Worm (Caenorhabditis elegans) whole organism, young adult: ENCODE data around the gene tax-6.

Source experiments
- C17E4.6 ChIP-seq: fragments of 200-800 bp; sonication (Bioruptor generic); IDR thresholded peaks from 2 replicates; pipeline ENCODE4 v1.3.6; 2022; ENCODE audit warnings: missing genetic modification reagents, missing genetic modification characterization, missing compliant biosample characterization
- ets-4 ChIP-seq: fragments of 200-800 bp; sonication (Bioruptor generic); optimal IDR thresholded peaks from 2 replicates; lab custom pipeline; 2018; ENCODE audit warnings: mild to moderate bottlenecking, missing genetic modification characterization, missing compliant biosample characterization
- nhr-80 ChIP-seq: sonication (generic microtip); optimal IDR thresholded peaks from 2 replicates; lab custom pipeline; 2016; ENCODE audit warnings: missing genetic modification characterization, missing compliant biosample characterization
- snpc-1.1 ChIP-seq: sonication (generic microtip); optimal IDR thresholded peaks from 2 replicates; lab custom pipeline; 2017; ENCODE audit warnings: missing genetic modification characterization, mild to moderate bottlenecking, missing compliant biosample characterization, antibody characterized with exemption, moderate library complexity, missing genotype, missing genetic modification reagents; ENCODE audit not compliant: insufficient read depth
- ztf-22 ChIP-seq: fragments of 200-800 bp; sonication (Bioruptor generic); optimal IDR thresholded peaks from 2 replicates; lab custom pipeline; 2018; ENCODE audit warnings: mild to moderate bottlenecking, missing genetic modification characterization, moderate library complexity, missing compliant biosample characterization

ce11 chrIV:10475234-10475633, 26.2 kb downstream of the tax-6 start:
- TF ChIP-seq snpc-1.1 (tag; lab: Kevin White, UChicago) (no peak), nhr-80 (tag; lab: Kevin White, UChicago) (no peak), ets-4 (GFP tag; lab: Kevin White, UChicago) (no peak), ztf-22 (GFP tag; lab: Kevin White, UChicago) (no peak), C17E4.6 (no peak)
